Worm (Caenorhabditis elegans): Measurements from ENCODE around the gene dmd-8.

DNA sequence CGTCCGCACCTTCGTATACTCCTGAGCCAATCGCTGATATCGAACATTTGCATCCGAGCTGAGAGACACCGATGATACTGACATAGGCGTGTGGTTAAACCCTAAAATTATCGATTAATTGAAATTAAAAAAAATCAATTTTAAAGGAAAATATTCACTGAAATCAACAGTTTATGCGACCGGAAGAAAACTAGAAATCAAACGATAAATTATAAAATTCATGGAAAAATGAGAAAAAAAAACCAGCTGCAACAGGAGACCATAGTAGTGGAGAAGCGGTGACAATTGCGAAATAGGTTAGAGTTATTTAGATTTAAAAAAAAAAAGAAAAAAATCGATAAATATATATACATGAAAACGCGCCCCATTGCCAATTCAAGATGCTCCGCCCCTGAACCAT is 31.6 kb downstream of the dmd-8 start, which contains the start of gene F33E11.3:
- no peak for TF ChIP-seq zfp-2 (tag; optimal IDR thresholded peaks at IDR 0.05)
- no peak for TF ChIP-seq arid-1 (GFP tag; conservative IDR thresholded peaks at IDR 0.05)
- no peak for TF ChIP-seq F10B5.3 (tag; optimal IDR thresholded peaks at IDR 0.05)
- TF ChIP-seq snpc-4 (tag; optimal IDR thresholded peaks at IDR 0.05): no peak
- no peak for TF ChIP-seq tag-97 (GFP tag; IDR thresholded peaks at IDR 0.05)
- no peak for TF ChIP-seq daf-12 (tag; optimal IDR thresholded peaks at IDR 0.05)
- no peak for TF ChIP-seq nhr-76 (tag; optimal IDR thresholded peaks at IDR 0.05)
- no peak for TF ChIP-seq pqm-1 (tag; optimal IDR thresholded peaks at IDR 0.05)
- TF ChIP-seq zfp-3 (GFP tag; conservative IDR thresholded peaks at IDR 0.05): no peak
- no peak for TF ChIP-seq unc-62 (GFP tag; optimal IDR thresholded peaks at IDR 0.05 in 1 of 2)
- no peak for TF ChIP-seq unc-62 (tag; optimal IDR thresholded peaks at IDR 0.05)
- no peak for TF ChIP-seq mxl-2 (GFP tag; conservative IDR thresholded peaks at IDR 0.05)
- TF ChIP-seq lir-3 (tag; optimal IDR thresholded peaks at IDR 0.05): no peak
- TF ChIP-seq lin-13 (GFP tag; optimal IDR thresholded peaks at IDR 0.05): no peak
- TF ChIP-seq ztf-11 (tag; optimal IDR thresholded peaks at IDR 0.05): no peak

All from whole organism, L4 larva.